Worm (Caenorhabditis elegans) whole organism, L4/young adult: ENCODE measurements around the gene F16B3.2.

ENCODE experiments used
- W03F9.2 ChIP-seq: fragments of 150-350 bp; optimal IDR thresholded peaks from 2 replicates; lab custom pipeline; 2014; ENCODE audit warnings: missing biosample characterization, missing genetic modification characterization
- dao-5 ChIP-seq: sonication (generic microtip); optimal IDR thresholded peaks from 2 replicates; lab custom pipeline; 2016; ENCODE audit warnings: missing genotype, missing genetic modification characterization, moderate library complexity, missing compliant biosample characterization
- him-1 ChIP-seq: sonication (generic microtip); optimal IDR thresholded peaks from 2 replicates; lab custom pipeline; 2016; ENCODE audit warnings: missing genotype, missing genetic modification reagents, missing genetic modification characterization, missing compliant biosample characterization

- TF ChIP-seq him-1 (no peak), dao-5 (tag; lab: Kevin White, UChicago) (no peak), W03F9.2 (no peak)
Observed at ce11 chrV:1327317-1327716, 12.4 kb downstream of the F16B3.2 start.
